Worm (Caenorhabditis elegans) whole organism, young adult: Measurements from ENCODE around the gene sru-4.

Source experiments
- B0336.3 ChIP-seq: fragments of 200-800 bp; sonication (Bioruptor generic); IDR thresholded peaks from 2 replicates; pipeline ENCODE4 v1.3.6; 2022; ENCODE audit warnings: missing genetic modification characterization, missing compliant biosample characterization
- C06A6.2 ChIP-seq: fragments of 200-800 bp; sonication (Bioruptor generic); conservative IDR thresholded peaks from 2 replicates; pipeline ENCODE4 v1.3.6; 2022; ENCODE audit warnings: missing genetic modification characterization, missing compliant biosample characterization
- F57C9.4 ChIP-seq: sonication (generic microtip); optimal IDR thresholded peaks from 2 replicates; lab custom pipeline; 2017; ENCODE audit warnings: mild to moderate bottlenecking, missing genetic modification characterization, missing compliant biosample characterization
- K11D2.4 ChIP-seq: fragments of 200-800 bp; sonication (Bioruptor generic); IDR thresholded peaks from 2 replicates; pipeline ENCODE4 v1.3.6; 2022; ENCODE audit warnings: missing genetic modification reagents, missing genetic modification characterization, missing compliant biosample characterization
- K12H6.12 ChIP-seq: fragments of 200-800 bp; sonication (Bioruptor generic); optimal IDR thresholded peaks from 2 replicates; lab custom pipeline; 2018; ENCODE audit warnings: mild to moderate bottlenecking, missing genetic modification characterization, missing compliant biosample characterization
- T07F8.4 ChIP-seq: sonication (generic microtip); optimal IDR thresholded peaks from 2 replicates; lab custom pipeline; 2016; ENCODE audit warnings: mild to moderate bottlenecking, missing genetic modification characterization, moderate library complexity, missing compliant biosample characterization
- Y53F4B.3 ChIP-seq: fragments of 200-800 bp; sonication (Bioruptor generic); IDR thresholded peaks from 2 replicates; pipeline ENCODE4 v1.3.6; 2022; ENCODE audit warnings: missing genetic modification reagents, missing genetic modification characterization, missing compliant biosample characterization
- Y53G8AR.9 ChIP-seq: fragments of 200-800 bp; sonication (Bioruptor generic); conservative IDR thresholded peaks from 2 replicates; pipeline ENCODE4 v1.3.6; 2022; ENCODE audit warnings: missing genetic modification reagents, missing genetic modification characterization, missing compliant biosample characterization
- Y56A3A.18 ChIP-seq: fragments of 200-800 bp; sonication (Bioruptor generic); IDR thresholded peaks from 2 replicates; pipeline ENCODE4 v1.3.6; 2022; ENCODE audit warnings: missing genetic modification reagents, missing genetic modification characterization, missing compliant biosample characterization
- akir-1 ChIP-seq: fragments of 200-800 bp; sonication (Bioruptor generic); optimal IDR thresholded peaks from 2 replicates; lab custom pipeline; 2018; ENCODE audit warnings: mild to moderate bottlenecking, missing genetic modification characterization, moderate library complexity, missing compliant biosample characterization
- ama-1 ChIP-seq, 3 experiments: fragments of 150-350 bp in 1 of 3; sonication (generic microtip) in 2 of 3; optimal IDR thresholded peaks; 2 replicates each; lab custom pipeline; 2014 to 2018; ENCODE audit warnings: missing biosample characterization in 2 of 3, missing genetic modification characterization in 2 of 3, missing genetic modification reagents in 2 of 3
- aptf-2 ChIP-seq: fragments of 200-800 bp; sonication (Bioruptor generic); conservative IDR thresholded peaks from 2 replicates; pipeline ENCODE4 v1.3.6; 2022; ENCODE audit warnings: missing genetic modification reagents, missing genetic modification characterization, missing compliant biosample characterization
- atf-7 ChIP-seq: sonication (generic microtip); optimal IDR thresholded peaks from 2 replicates; lab custom pipeline; 2017; ENCODE audit warnings: mild to moderate bottlenecking, missing genetic modification characterization, missing compliant biosample characterization
- attf-3 ChIP-seq: fragments of 200-800 bp; sonication (Bioruptor generic); conservative IDR thresholded peaks from 2 replicates; pipeline ENCODE4 v1.3.6; 2022; ENCODE audit warnings: missing genetic modification reagents, missing genetic modification characterization, missing compliant biosample characterization
- cebp-2 ChIP-seq: fragments of 200-800 bp; sonication (Bioruptor generic); IDR thresholded peaks from 2 replicates; pipeline ENCODE4 v1.3.6; 2022; ENCODE audit warnings: missing genetic modification characterization, missing compliant biosample characterization
- ceh-27 ChIP-seq: fragments of 200-800 bp; sonication (Bioruptor generic); optimal IDR thresholded peaks from 2 replicates; lab custom pipeline; 2018; ENCODE audit warnings: mild to moderate bottlenecking, missing genetic modification characterization, moderate library complexity, missing compliant biosample characterization
- ceh-40 ChIP-seq: fragments of 200-800 bp; sonication (Bioruptor generic); IDR thresholded peaks from 2 replicates; pipeline ENCODE4 v1.3.6; 2022; ENCODE audit warnings: missing genetic modification characterization, missing compliant biosample characterization
- ceh-79 ChIP-seq: sonication (generic microtip); optimal IDR thresholded peaks from 2 replicates; lab custom pipeline; 2017; ENCODE audit warnings: mild to moderate bottlenecking, missing genetic modification characterization, missing compliant biosample characterization
- dox-1 ChIP-seq: fragments of 200-800 bp; sonication (Bioruptor generic); IDR thresholded peaks from 2 replicates; pipeline ENCODE4 v1.3.6; 2022; ENCODE audit warnings: missing genetic modification reagents, missing genetic modification characterization, missing compliant biosample characterization
- him-1 ChIP-seq: sonication (generic microtip); optimal IDR thresholded peaks from 2 replicates; lab custom pipeline; 2016; ENCODE audit warnings: missing genotype, missing genetic modification reagents, missing genetic modification characterization, missing compliant biosample characterization
- hmg-1.2 ChIP-seq: fragments of 200-800 bp; sonication (Bioruptor generic); IDR thresholded peaks from 2 replicates; pipeline ENCODE4 v1.3.6; 2022; ENCODE audit warnings: missing genetic modification reagents, missing genetic modification characterization, missing compliant biosample characterization
- hmg-20 ChIP-seq: fragments of 200-800 bp; sonication (Bioruptor generic); IDR thresholded peaks from 2 replicates; pipeline ENCODE4 v1.3.6; 2022; ENCODE audit warnings: missing genetic modification reagents, missing genetic modification characterization, missing compliant biosample characterization
- lag-1 ChIP-seq: fragments of 200-800 bp; sonication (Bioruptor generic); IDR thresholded peaks from 2 replicates; pipeline ENCODE4 v1.3.6; 2022; ENCODE audit warnings: missing genetic modification reagents, missing genetic modification characterization, missing compliant biosample characterization
- lin-35 ChIP-seq, 3 experiments: fragments of 150-350 bp in 2 of 3; sonication (generic microtip) in 1 of 3; optimal IDR thresholded peaks; 2 replicates each; lab custom pipeline; 2014 to 2018; ENCODE audit warnings: missing biosample characterization in 3 of 3, missing genetic modification characterization in 3 of 3, missing genetic modification reagents in 3 of 3
- lin-40 ChIP-seq: sonication (generic microtip); optimal IDR thresholded peaks from 2 replicates; lab custom pipeline; 2016; ENCODE audit warnings: missing genetic modification characterization, mild to moderate bottlenecking, missing compliant biosample characterization, missing genotype, missing genetic modification reagents
- lsl-1 ChIP-seq: fragments of 200-800 bp; sonication (Bioruptor generic); optimal IDR thresholded peaks from 2 replicates; lab custom pipeline; 2018; ENCODE audit warnings: mild to moderate bottlenecking, missing genetic modification characterization, moderate library complexity, missing compliant biosample characterization
- lsy-27 ChIP-seq: sonication (generic microtip); optimal IDR thresholded peaks from 2 replicates; lab custom pipeline; 2017; ENCODE audit warnings: missing genetic modification characterization, mild to moderate bottlenecking, missing compliant biosample characterization, antibody characterized with exemption, missing genotype, borderline replicate concordance; ENCODE audit not compliant: insufficient read depth
- madf-8 ChIP-seq: fragments of 200-800 bp; sonication (Bioruptor generic); conservative IDR thresholded peaks from 2 replicates; pipeline ENCODE4 v1.3.6; 2022; ENCODE audit warnings: missing genetic modification reagents, missing genetic modification characterization, missing compliant biosample characterization
- mel-28 ChIP-seq: sonication (generic microtip); optimal IDR thresholded peaks from 2 replicates; lab custom pipeline; 2016; ENCODE audit warnings: borderline replicate concordance, mild to moderate bottlenecking, missing genetic modification characterization, missing compliant biosample characterization
- nfya-1 ChIP-seq: sonication (generic microtip); optimal IDR thresholded peaks from 2 replicates; lab custom pipeline; 2017; ENCODE audit warnings: antibody characterized with exemption, missing compliant biosample characterization, missing genetic modification characterization, borderline replicate concordance; ENCODE audit not compliant: insufficient read depth
- nhr-80 ChIP-seq: sonication (generic microtip); optimal IDR thresholded peaks from 2 replicates; lab custom pipeline; 2016; ENCODE audit warnings: missing genetic modification characterization, missing compliant biosample characterization
- pbrm-1 ChIP-seq: fragments of 200-800 bp; sonication (Bioruptor generic); IDR thresholded peaks from 2 replicates; pipeline ENCODE4 v1.3.6; 2022; ENCODE audit warnings: missing genetic modification reagents, missing genetic modification characterization, missing compliant biosample characterization
- rcor-1 ChIP-seq: fragments of 200-800 bp; sonication (Bioruptor generic); IDR thresholded peaks from 2 replicates; pipeline ENCODE4 v1.3.6; 2022; ENCODE audit warnings: missing genetic modification reagents, missing genetic modification characterization, missing compliant biosample characterization
- rec-8 ChIP-seq, 2 experiments: sonication (generic microtip); optimal IDR thresholded peaks; 2 replicates each; lab custom pipeline; 2016; ENCODE audit warnings: mild to moderate bottlenecking in 2 of 2, missing genetic modification characterization in 2 of 2, missing genetic modification reagents in 2 of 2, missing genotype in 2 of 2, missing biosample characterization in 1 of 2, missing compliant biosample characterization in 1 of 2, moderate library complexity in 1 of 2
- rpc-1 ChIP-seq, 2 experiments: fragments of 150-350 bp in 1 of 2; sonication (generic microtip) in 1 of 2; optimal IDR thresholded peaks; 2 replicates each; lab custom pipeline; 2014 to 2018; ENCODE audit warnings: missing biosample characterization in 1 of 2, missing genetic modification characterization in 1 of 2, missing genetic modification reagents in 1 of 2, missing genotype in 1 of 2
- snpc-1.1 ChIP-seq: sonication (generic microtip); optimal IDR thresholded peaks from 2 replicates; lab custom pipeline; 2017; ENCODE audit warnings: missing genetic modification characterization, mild to moderate bottlenecking, missing compliant biosample characterization, antibody characterized with exemption, moderate library complexity, missing genotype, missing genetic modification reagents; ENCODE audit not compliant: insufficient read depth
- snpc-1.3 ChIP-seq: sonication (generic microtip); optimal IDR thresholded peaks from 2 replicates; lab custom pipeline; 2017; ENCODE audit warnings: missing genetic modification characterization, mild to moderate bottlenecking, missing compliant biosample characterization, antibody characterized with exemption, moderate library complexity, missing genotype, missing genetic modification reagents; ENCODE audit not compliant: insufficient read depth
- snpc-3.4 ChIP-seq: sonication (generic microtip); optimal IDR thresholded peaks from 2 replicates; lab custom pipeline; 2017; ENCODE audit warnings: missing genetic modification characterization, mild to moderate bottlenecking, missing compliant biosample characterization, antibody characterized with exemption, moderate library complexity, missing genotype, missing genetic modification reagents
- snpc-4 ChIP-seq, 5 experiments: fragments of 150-350 bp in 1 of 5; sonication (generic microtip) in 4 of 5; optimal IDR thresholded peaks; 2 replicates each; lab custom pipeline; 2014 to 2018; ENCODE audit warnings: missing genetic modification characterization in 5 of 5, missing biosample characterization in 3 of 5, antibody characterized with exemption in 2 of 5, mild to moderate bottlenecking in 2 of 5, missing compliant biosample characterization in 2 of 5, missing genotype in 2 of 5, moderate library complexity in 2 of 5, missing genetic modification reagents in 1 of 5
- tbx-9 ChIP-seq: sonication (generic microtip); optimal IDR thresholded peaks from 2 replicates; lab custom pipeline; 2016; ENCODE audit warnings: borderline replicate concordance, missing genetic modification characterization, inconsistent platforms, missing compliant biosample characterization
- unc-62 ChIP-seq: fragments of 150-350 bp; optimal IDR thresholded peaks from 2 replicates; lab custom pipeline; 2014; ENCODE audit warnings: missing biosample characterization, missing genetic modification reagents, missing genetic modification characterization
- ztf-22 ChIP-seq: fragments of 200-800 bp; sonication (Bioruptor generic); optimal IDR thresholded peaks from 2 replicates; lab custom pipeline; 2018; ENCODE audit warnings: mild to moderate bottlenecking, missing genetic modification characterization, moderate library complexity, missing compliant biosample characterization
- ztf-25 ChIP-seq: fragments of 200-800 bp; sonication (Bioruptor generic); IDR thresholded peaks from 2 replicates; pipeline ENCODE4 v1.3.6; 2022; ENCODE audit warnings: missing genetic modification reagents, missing genetic modification characterization, missing compliant biosample characterization
- ztf-28 ChIP-seq: fragments of 200-800 bp; sonication (Bioruptor generic); IDR thresholded peaks from 2 replicates; pipeline ENCODE4 v1.3.6; 2022; ENCODE audit warnings: missing genetic modification reagents, missing genetic modification characterization, missing compliant biosample characterization

The sru-4 gene

DNA sequence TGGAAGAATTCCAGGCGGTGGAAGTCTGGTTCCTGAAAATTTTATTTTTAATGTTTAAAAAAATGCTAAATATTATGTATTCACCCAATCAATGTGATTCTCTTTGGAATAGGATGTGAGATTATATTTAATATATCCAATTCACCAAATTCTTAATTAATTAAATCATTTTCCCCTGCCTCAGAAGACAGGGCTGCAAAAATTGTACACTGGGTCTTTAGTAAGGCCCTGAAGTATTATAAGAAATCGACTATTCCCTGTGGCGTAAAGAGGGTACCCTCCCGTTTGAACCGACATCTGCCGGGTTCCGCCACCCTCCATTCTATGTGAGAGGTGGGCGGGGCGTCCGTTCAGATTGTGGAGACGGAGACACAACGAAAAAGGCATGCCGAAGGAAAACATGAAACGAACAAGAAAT lies 13.0 kb downstream of the sru-4 start (continued):
- TF ChIP-seq rpc-1 (optimal IDR thresholded peaks at IDR 0.05; lab: Kevin White, UChicago) (no peak), rpc-1 (tag; optimal IDR thresholded peaks at IDR 0.05; lab: Kevin White, UChicago) (no peak), madf-8 (no peak), K11D2.4 (GFP tag; lab: Robert Waterston, UW) (0 out of 2 replicates have a peak, but pooled peaks have one; percentile 18)
- TF ChIP-seq, all 124 proteins: peak for 57

DNA sequence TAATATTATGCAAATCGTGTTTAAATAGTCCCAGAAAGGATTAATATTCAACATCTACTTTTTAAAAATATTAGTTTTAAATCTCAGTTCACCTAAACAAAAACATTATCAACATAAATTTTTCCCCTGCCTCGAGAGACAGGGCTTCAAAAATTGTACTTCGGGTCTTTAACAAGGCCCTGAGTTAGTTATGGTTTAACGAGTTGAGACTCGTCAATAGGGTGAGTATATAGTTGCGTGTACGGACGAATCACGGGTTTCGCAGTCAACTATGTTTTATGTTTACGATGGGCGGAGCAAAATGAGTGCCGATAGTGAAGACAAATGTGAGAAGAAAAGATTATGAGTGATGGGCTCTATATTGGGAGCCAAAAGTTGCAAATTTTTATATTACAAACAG lies 13.5 kb downstream of the sru-4 start:
- TF ChIP-seq lag-1: no peak
- TF ChIP-seq F57C9.4 (tag; lab: Kevin White, UChicago): no peak
- TF ChIP-seq ceh-79 (tag; lab: Kevin White, UChicago): no peak
- no peak for TF ChIP-seq lin-35 (GFP tag; optimal IDR thresholded peaks at IDR 0.05; lab: Kevin White, UChicago)
- no peak for TF ChIP-seq akir-1 (GFP tag; lab: Kevin White, UChicago)
- TF ChIP-seq mel-28 (tag; lab: Kevin White, UChicago): no peak
- peak; percentile 19 for TF ChIP-seq snpc-1.3
- TF ChIP-seq him-1: no peak
- no peak for TF ChIP-seq rec-8 (tag; optimal IDR thresholded peaks at IDR 0.05; lab: Kevin White, UChicago)
- TF ChIP-seq ztf-28 (GFP tag; lab: Robert Waterston, UW): no peak
- TF ChIP-seq dox-1 (GFP tag; lab: Robert Waterston, UW): 0 out of 2 replicates have a peak, but pooled peaks have one; percentile 10
- no peak for TF ChIP-seq ama-1 (optimal IDR thresholded peaks at IDR 0.05; lab: Kevin White, UChicago)
- no peak for TF ChIP-seq ama-1 (GFP tag; optimal IDR thresholded peaks at IDR 0.05; lab: Kevin White, UChicago)
- TF ChIP-seq snpc-1.1 (tag; lab: Kevin White, UChicago): peak; percentile 96
- TF ChIP-seq K12H6.12 (tag; lab: Kevin White, UChicago): no peak
- TF ChIP-seq Y53F4B.3 (GFP tag; lab: Robert Waterston, UW): no peak
- TF ChIP-seq snpc-4 (GFP tag; optimal IDR thresholded peaks at IDR 0.05; lab: Kevin White, UChicago): peak; percentile 87
- TF ChIP-seq snpc-4 (tag; optimal IDR thresholded peaks at IDR 0.05; lab: Kevin White, UChicago): peak in 3 of 4 experiments; percentile 93 to 97 (median 96)
- TF ChIP-seq attf-3 (GFP tag; lab: Robert Waterston, UW): no peak
- no peak for TF ChIP-seq aptf-2 (GFP tag; lab: Robert Waterston, UW)
- TF ChIP-seq ceh-27 (GFP tag; lab: Kevin White, UChicago): no peak
- no peak for TF ChIP-seq lin-40 (tag; lab: Kevin White, UChicago)
- TF ChIP-seq lsl-1 (GFP tag; lab: Kevin White, UChicago): peak; percentile 21
- no peak for TF ChIP-seq C06A6.2 (GFP tag; lab: Robert Waterston, UW)
- TF ChIP-seq B0336.3: peak; percentile 53; the same call in 1 of the 2 replicates
- no peak for TF ChIP-seq cebp-2 (GFP tag; lab: Robert Waterston, UW)
- TF ChIP-seq snpc-3.4: peak; percentile 93
- no peak for TF ChIP-seq rcor-1 (GFP tag; lab: Robert Waterston, UW)
- TF ChIP-seq Y56A3A.18: no peak
- no peak for TF ChIP-seq atf-7 (tag; lab: Kevin White, UChicago)
- TF ChIP-seq nhr-80 (tag; lab: Kevin White, UChicago): no peak
- TF ChIP-seq ceh-40 (GFP tag; lab: Robert Waterston, UW): no peak
- TF ChIP-seq ztf-25: no peak
- TF ChIP-seq madf-8: 0 out of 2 replicates have a peak, but pooled peaks have one; percentile 3
- no peak for TF ChIP-seq Y53G8AR.9 (GFP tag; lab: Robert Waterston, UW)
- TF ChIP-seq ztf-22 (GFP tag; lab: Kevin White, UChicago): no peak
- TF ChIP-seq hmg-20 (GFP tag; lab: Robert Waterston, UW): no peak
- no peak for TF ChIP-seq nfya-1 (tag; lab: Kevin White, UChicago)
- no peak for TF ChIP-seq lsy-27 (tag; lab: Kevin White, UChicago)
- TF ChIP-seq hmg-1.2 (GFP tag; lab: Robert Waterston, UW): no peak
- no peak for TF ChIP-seq tbx-9 (tag; lab: Kevin White, UChicago)
- no peak for TF ChIP-seq T07F8.4 (tag; lab: Kevin White, UChicago)
- peak; percentile 4; the same call in 1 of the 2 replicates for TF ChIP-seq pbrm-1 (GFP tag; lab: Robert Waterston, UW)
- no peak for TF ChIP-seq unc-62
